ENCODE assay signal across 5 fruit fly cellular contexts in the genomic region with DNA sequence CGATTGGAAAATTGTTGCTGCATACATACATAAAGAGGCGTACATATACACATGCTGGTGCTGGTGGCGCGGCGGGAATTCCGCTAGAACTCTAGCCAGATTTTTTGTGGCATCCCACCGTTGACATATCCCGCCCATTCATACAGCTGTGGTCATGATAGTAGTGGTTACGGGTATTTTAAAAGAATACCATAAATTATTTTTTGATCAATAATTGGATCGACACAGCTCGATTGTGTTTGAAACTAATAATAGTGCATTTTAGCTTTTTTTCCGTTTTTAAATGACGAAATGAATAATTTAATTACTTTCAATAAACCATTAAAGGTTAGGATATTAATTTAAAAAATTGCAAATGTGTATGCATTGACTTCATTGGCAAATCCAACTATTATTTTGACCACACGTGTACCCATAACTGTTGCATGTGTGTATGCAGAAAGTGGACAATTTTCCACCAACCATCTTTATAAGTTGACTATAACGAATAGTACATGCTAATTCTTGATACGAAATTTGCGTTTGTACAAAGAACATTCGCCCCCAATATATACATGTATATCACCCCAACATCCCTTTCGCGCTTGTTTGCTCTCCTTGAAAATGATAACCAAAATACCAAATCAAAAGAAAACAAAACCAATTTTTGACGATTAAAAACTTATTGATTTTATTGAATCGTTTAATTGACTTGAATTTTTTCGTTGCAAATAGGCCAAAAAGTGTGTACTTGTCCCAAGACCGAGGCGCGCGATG.
A peak's percentile ranks its signal among the peaks of the same experiment; 100 is the strongest.
TF ChIP-seq lines count a peak whose summit lies in the region.

No protein-coding gene starts in this region.

- TF ChIP-seq CTCF in whole organism, embryonic (GFP tag; optimal IDR thresholded peaks at IDR 0.05; lab: Kevin White, UChicago) = peak; percentile 14

TF ChIP-seq in whole organism, adult, 20 proteins besides CTCF, POLR2A, EP300 and RAD21 (continues in another document):
- TF ChIP-seq CG7101 (tag; optimal IDR thresholded peaks at IDR 0.05; lab: Kevin White, UChicago) (peak; percentile 70), cnc (optimal IDR thresholded peaks at IDR 0.05; lab: Kevin White, UChicago) (no peak), CG12768 (GFP tag; optimal IDR thresholded peaks at IDR 0.05; lab: Kevin White, UChicago) (peak; percentile 50), toe (GFP tag; optimal IDR thresholded peaks at IDR 0.05; lab: Kevin White, UChicago) (no peak), bab1 (GFP tag; optimal IDR thresholded peaks at IDR 0.05; lab: Kevin White, UChicago) (peak; percentile 85), CG1620 (GFP tag; optimal IDR thresholded peaks at IDR 0.05; lab: Kevin White, UChicago) (peak; percentile 39), Hr96 (GFP tag; optimal IDR thresholded peaks at IDR 0.05; lab: Kevin White, UChicago) (no peak), pad (GFP tag; optimal IDR thresholded peaks at IDR 0.05; lab: Kevin White, UChicago) (no peak), CG11617 (GFP tag; optimal IDR thresholded peaks at IDR 0.05; lab: Kevin White, UChicago) (peak; percentile 47), Crg-1 (GFP tag; optimal IDR thresholded peaks at IDR 0.05; lab: Kevin White, UChicago) (peak; percentile 30), tj (GFP tag; optimal IDR thresholded peaks at IDR 0.05; lab: Kevin White, UChicago) (no peak), CG14711 (tag; optimal IDR thresholded peaks at IDR 0.05; lab: Kevin White, UChicago) (peak; percentile 58), CG5204 (GFP tag; optimal IDR thresholded peaks at IDR 0.05; lab: Kevin White, UChicago) (no peak), kay (GFP tag; lab: Kevin White, UChicago; ENCODE audit: borderline replicate concordance) (peak; percentile 90), ovo (GFP tag; optimal IDR thresholded peaks at IDR 0.05; lab: Kevin White, UChicago) (no peak), Clk (GFP tag; optimal IDR thresholded peaks at IDR 0.05; lab: Kevin White, UChicago) (peak; percentile 31)

TF ChIP-seq in whole organism, embryonic, 481 proteins besides CTCF, POLR2A, EP300 and RAD21 (continues in another document):
- peak; percentile 59 for TF ChIP-seq pho (GFP tag; optimal IDR thresholded peaks at IDR 0.05; lab: Kevin White, UChicago)
- TF ChIP-seq CG18764 (GFP tag; optimal IDR thresholded peaks at IDR 0.05; lab: Kevin White, UChicago) = peak; percentile 69
- peak; percentile 86 for TF ChIP-seq chm (GFP tag; IDR thresholded peaks at IDR 0.05; lab: Robert Waterston, UW)
- peak; percentile 64; the same call in 1 of the 2 replicates for TF ChIP-seq CG11085 (GFP tag; IDR thresholded peaks at IDR 0.05; lab: Robert Waterston, UW)
- TF ChIP-seq CkIIα-i1 (GFP tag; IDR thresholded peaks at IDR 0.05; lab: Robert Waterston, UW) = no peak
- peak; percentile 88 for TF ChIP-seq row (GFP tag; IDR thresholded peaks at IDR 0.05; lab: Robert Waterston, UW)
- TF ChIP-seq gem (tag; optimal IDR thresholded peaks at IDR 0.05; lab: Kevin White, UChicago) = peak; percentile 88
- TF ChIP-seq CG16779 (GFP tag; IDR thresholded peaks at IDR 0.05; lab: Robert Waterston, UW) = peak; percentile 63; the same call in 1 of the 2 replicates
- TF ChIP-seq CG12391 (tag; optimal IDR thresholded peaks at IDR 0.05; lab: Kevin White, UChicago) = peak; percentile 84
- TF ChIP-seq zfh2 (GFP tag; optimal IDR thresholded peaks at IDR 0.05; lab: Kevin White, UChicago) = peak; percentile 64
- TF ChIP-seq CG34376 (GFP tag; optimal IDR thresholded peaks at IDR 0.05; lab: Kevin White, UChicago) = peak; percentile 43
- peak; percentile 65 for TF ChIP-seq CG17385 (GFP tag; optimal IDR thresholded peaks at IDR 0.05; lab: Kevin White, UChicago)
- TF ChIP-seq dan (GFP tag; IDR thresholded peaks at IDR 0.05; lab: Robert Waterston, UW) = no peak
- peak; percentile 88 for TF ChIP-seq lab (GFP tag; optimal IDR thresholded peaks at IDR 0.05; lab: Kevin White, UChicago)
- no peak for TF ChIP-seq corto (GFP tag; optimal IDR thresholded peaks at IDR 0.05; lab: Kevin White, UChicago)
- peak; percentile 12 for TF ChIP-seq pzg (GFP tag; optimal IDR thresholded peaks at IDR 0.05; lab: Kevin White, UChicago)

TF ChIP-seq in whole organism, prepupa, 60 proteins besides CTCF, POLR2A, EP300 and RAD21 (continues in another document):
- TF ChIP-seq acj6 (GFP tag; optimal IDR thresholded peaks at IDR 0.05; lab: Kevin White, UChicago) (peak; percentile 79), OdsH (GFP tag; optimal IDR thresholded peaks at IDR 0.05; lab: Kevin White, UChicago) (peak; percentile 82), Eip75B (GFP tag; optimal IDR thresholded peaks at IDR 0.05; lab: Kevin White, UChicago) (peak; percentile 85), Met (GFP tag; optimal IDR thresholded peaks at IDR 0.05; lab: Kevin White, UChicago) (peak; percentile 87), achi (GFP tag; optimal IDR thresholded peaks at IDR 0.05; lab: Kevin White, UChicago) (peak; percentile 83), Sox14 (GFP tag; optimal IDR thresholded peaks at IDR 0.05; lab: Kevin White, UChicago) (peak; percentile 84), salr (GFP tag; optimal IDR thresholded peaks at IDR 0.05; lab: Kevin White, UChicago) (peak; percentile 64 to 82), eg (GFP tag; IDR thresholded peaks at IDR 0.05; lab: Robert Waterston, UW) (peak; percentile 93), CG9139 (GFP tag; optimal IDR thresholded peaks at IDR 0.05; lab: Kevin White, UChicago) (peak; percentile 33), Eip93F (GFP tag; optimal IDR thresholded peaks at IDR 0.05; lab: Kevin White, UChicago) (peak; percentile 45), CG16779 (tag; optimal IDR thresholded peaks at IDR 0.05; lab: Kevin White, UChicago) (peak; percentile 51), Hr38 (GFP tag; optimal IDR thresholded peaks at IDR 0.05; lab: Kevin White, UChicago) (no peak), CG15336 (GFP tag; IDR thresholded peaks at IDR 0.05; lab: Robert Waterston, UW) (peak; percentile 92), CG6792 (GFP tag; optimal IDR thresholded peaks at IDR 0.05; lab: Kevin White, UChicago) (peak; percentile 81), fkh (GFP tag; optimal IDR thresholded peaks at IDR 0.05; lab: Kevin White, UChicago) (peak; percentile 8), pdm3 (GFP tag; optimal IDR thresholded peaks at IDR 0.05; lab: Kevin White, UChicago) (peak; percentile 86), Lpt (GFP tag; optimal IDR thresholded peaks at IDR 0.05; lab: Kevin White, UChicago) (peak; percentile 56)

TF ChIP-seq in whole organism, pupa, 21 proteins besides CTCF, POLR2A, EP300 and RAD21 (continues in another document):
- TF ChIP-seq CG10348 (GFP tag; IDR thresholded peaks at IDR 0.05; lab: Robert Waterston, UW) (no peak), EcR (GFP tag; optimal IDR thresholded peaks at IDR 0.05; lab: Kevin White, UChicago) (no peak), Pif1B (GFP tag; optimal IDR thresholded peaks at IDR 0.05; lab: Kevin White, UChicago) (peak; percentile 86), gl (tag; optimal IDR thresholded peaks at IDR 0.05; lab: Kevin White, UChicago) (peak; percentile 52), CG32121 (GFP tag; IDR thresholded peaks at IDR 0.05; lab: Robert Waterston, UW) (peak; percentile 86), rn (GFP tag; IDR thresholded peaks at IDR 0.05; lab: Robert Waterston, UW) (peak; percentile 69), CG13204 (GFP tag; optimal IDR thresholded peaks at IDR 0.05; lab: Kevin White, UChicago) (no peak), CG15710 (tag; optimal IDR thresholded peaks at IDR 0.05; lab: Kevin White, UChicago) (peak; percentile 73), Ets98B (GFP tag; IDR thresholded peaks at IDR 0.05; lab: Robert Waterston, UW) (peak; percentile 88), CG4496 (GFP tag; IDR thresholded peaks at IDR 0.05; lab: Robert Waterston, UW) (peak; percentile 89), Pif1A (GFP tag; optimal IDR thresholded peaks at IDR 0.05; lab: Kevin White, UChicago) (peak; percentile 84), CG9948 (tag; optimal IDR thresholded peaks at IDR 0.05; lab: Kevin White, UChicago) (peak; percentile 76), CG14655 (GFP tag; optimal IDR thresholded peaks at IDR 0.05; lab: Kevin White, UChicago) (peak; percentile 80), CG8301 (tag; optimal IDR thresholded peaks at IDR 0.05; lab: Kevin White, UChicago) (peak; percentile 84), CG12605 (GFP tag; IDR thresholded peaks at IDR 0.05; lab: Robert Waterston, UW) (peak; percentile 89), fd96Ca (GFP tag; IDR thresholded peaks at IDR 0.05; lab: Robert Waterston, UW) (peak; percentile 67; the same call in 2 of the 3 replicates), CG17806 (tag; optimal IDR thresholded peaks at IDR 0.05; lab: Kevin White, UChicago) (peak; percentile 81), Snoo (tag; optimal IDR thresholded peaks at IDR 0.05; lab: Kevin White, UChicago) (peak; percentile 67), D1 (tag; optimal IDR thresholded peaks at IDR 0.05; lab: Kevin White, UChicago) (no peak)

TF ChIP-seq in whole organism, wandering third instar larva, 38 proteins besides CTCF, POLR2A, EP300 and RAD21 (continues in another document):
- TF ChIP-seq brk (GFP tag; optimal IDR thresholded peaks at IDR 0.05; lab: Kevin White, UChicago) = no peak
- TF ChIP-seq fru (GFP tag; optimal IDR thresholded peaks at IDR 0.05; lab: Kevin White, UChicago) = peak; percentile 80
- TF ChIP-seq tai (GFP tag; optimal IDR thresholded peaks at IDR 0.05; lab: Kevin White, UChicago) = no peak
- peak; percentile 31 for TF ChIP-seq Hr83 (GFP tag; optimal IDR thresholded peaks at IDR 0.05; lab: Kevin White, UChicago; ENCODE audit: poor library complexity, severe bottlenecking)
- TF ChIP-seq Dfd (GFP tag; optimal IDR thresholded peaks at IDR 0.05; lab: Kevin White, UChicago) = no peak
- TF ChIP-seq lola (GFP tag; optimal IDR thresholded peaks at IDR 0.05; lab: Kevin White, UChicago) = no peak
- no peak for TF ChIP-seq CG9705 (GFP tag; optimal IDR thresholded peaks at IDR 0.05; lab: Kevin White, UChicago)
- TF ChIP-seq ey (GFP tag; optimal IDR thresholded peaks at IDR 0.05; lab: Kevin White, UChicago) = peak; percentile 71
- peak; percentile 78 for TF ChIP-seq OdsH (GFP tag; optimal IDR thresholded peaks at IDR 0.05; lab: Kevin White, UChicago)
- no peak for TF ChIP-seq dsf (GFP tag; optimal IDR thresholded peaks at IDR 0.05; lab: Kevin White, UChicago; ENCODE audit: borderline replicate concordance)
- peak in 1 of 2 experiments; percentile 80 for TF ChIP-seq foxo (GFP tag; optimal IDR thresholded peaks at IDR 0.05; lab: Kevin White, UChicago)
- peak; percentile 76 for TF ChIP-seq Myc (optimal IDR thresholded peaks at IDR 0.05; lab: Kevin White, UChicago)
- TF ChIP-seq GATAd (GFP tag; optimal IDR thresholded peaks at IDR 0.05; lab: Kevin White, UChicago) = no peak
- peak; percentile 53 for TF ChIP-seq psq (GFP tag; optimal IDR thresholded peaks at IDR 0.05; lab: Kevin White, UChicago)
- TF ChIP-seq Sp1 (GFP tag; optimal IDR thresholded peaks at IDR 0.05; lab: Kevin White, UChicago) = peak; percentile 46
- TF ChIP-seq Abd-B (GFP tag; optimal IDR thresholded peaks at IDR 0.05; lab: Kevin White, UChicago) = no peak
- no peak for TF ChIP-seq Mio (GFP tag; optimal IDR thresholded peaks at IDR 0.05; lab: Kevin White, UChicago)
- TF ChIP-seq usp (GFP tag; optimal IDR thresholded peaks at IDR 0.05; lab: Kevin White, UChicago) = no peak
- peak; percentile 75 for TF ChIP-seq h (GFP tag; optimal IDR thresholded peaks at IDR 0.05; lab: Kevin White, UChicago)
- TF ChIP-seq dmrt93B (GFP tag; optimal IDR thresholded peaks at IDR 0.05; lab: Kevin White, UChicago) = peak; percentile 41
- no peak for TF ChIP-seq N (GFP tag; optimal IDR thresholded peaks at IDR 0.05; lab: Kevin White, UChicago)
